Fruit fly (Drosophila melanogaster) whole organism: ENCODE measurements around the gene Trmt6.
A peak's percentile ranks its signal among the peaks of the same experiment; 100 is the strongest.

ENCODE experiments used
- CG8478 ChIP-seq: fragments of >200 bp; optimal IDR thresholded peaks from 2 replicates; lab custom pipeline; 2018; ENCODE audit warnings: inconsistent platforms
- Dll ChIP-seq: fragments of >200 bp; optimal IDR thresholded peaks from 2 replicates; lab custom pipeline; 2017
- EcR ChIP-seq, 2 experiments: fragments of >200 bp; optimal IDR thresholded peaks; 2 replicates each; lab custom pipeline; 2017; ENCODE audit warnings: missing biosample characterization in 2 of 2, missing genetic modification characterization in 2 of 2, missing genetic modification reagents in 2 of 2
- pan ChIP-seq: fragments of >200 bp; optimal IDR thresholded peaks from 2 replicates; lab custom pipeline; 2017
- psq ChIP-seq: fragments of >200 bp; optimal IDR thresholded peaks from 2 replicates; lab custom pipeline; 2017
- usp ChIP-seq: fragments of >200 bp; optimal IDR thresholded peaks from 2 replicates; lab custom pipeline; 2017; ENCODE audit warnings: missing biosample characterization, missing genetic modification characterization, mixed read lengths

The Trmt6 gene

dm6 chr2L:6561463-6562357, at the start of gene Trmt6, which contains the start of gene Ent2:
Trmt6 (minus strand) TSS chr2L:6562289.
Ent2 (plus strand) TSS chr2L:6562325.
- TF ChIP-seq CG8478 (no peak), Dll (lab: Kevin White, UChicago) (no peak), psq (lab: Kevin White, UChicago) (no peak), EcR (GFP tag; optimal IDR thresholded peaks at IDR 0.05; lab: Kevin White, UChicago) (no peak), usp (no peak), pan (no peak)

DNA sequence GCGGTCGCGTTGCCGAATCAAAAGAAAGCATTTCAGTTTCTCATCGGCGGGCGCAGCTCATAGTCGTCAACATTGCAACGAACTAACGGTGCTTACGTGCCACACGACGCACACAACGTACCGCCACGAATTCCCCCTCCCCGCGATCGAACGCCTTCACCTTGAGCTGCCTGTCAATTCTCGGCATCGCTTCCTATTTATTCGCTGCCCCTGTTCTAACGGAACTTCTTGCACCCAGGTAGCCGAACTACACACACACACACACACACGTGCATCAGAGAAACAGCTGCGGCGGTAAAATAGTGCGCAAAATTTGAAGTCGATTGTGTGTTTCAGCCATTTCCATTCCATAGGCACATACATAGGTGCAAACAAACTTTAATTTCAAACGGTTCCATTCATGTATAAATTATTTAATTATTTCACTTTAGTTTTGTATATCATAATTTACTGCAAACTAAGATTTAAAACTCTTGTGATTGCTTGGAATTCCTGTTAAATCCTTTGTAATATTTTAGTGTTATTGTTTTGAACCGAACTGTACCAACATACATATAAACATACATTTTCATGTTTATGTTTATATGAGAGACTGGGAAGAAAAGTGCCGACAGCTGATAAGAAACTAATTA, 49.4 kb upstream of the Trmt6 start:
- no peak for TF ChIP-seq CG8478
- TF ChIP-seq pan, result no peak
- no peak for TF ChIP-seq usp

DNA sequence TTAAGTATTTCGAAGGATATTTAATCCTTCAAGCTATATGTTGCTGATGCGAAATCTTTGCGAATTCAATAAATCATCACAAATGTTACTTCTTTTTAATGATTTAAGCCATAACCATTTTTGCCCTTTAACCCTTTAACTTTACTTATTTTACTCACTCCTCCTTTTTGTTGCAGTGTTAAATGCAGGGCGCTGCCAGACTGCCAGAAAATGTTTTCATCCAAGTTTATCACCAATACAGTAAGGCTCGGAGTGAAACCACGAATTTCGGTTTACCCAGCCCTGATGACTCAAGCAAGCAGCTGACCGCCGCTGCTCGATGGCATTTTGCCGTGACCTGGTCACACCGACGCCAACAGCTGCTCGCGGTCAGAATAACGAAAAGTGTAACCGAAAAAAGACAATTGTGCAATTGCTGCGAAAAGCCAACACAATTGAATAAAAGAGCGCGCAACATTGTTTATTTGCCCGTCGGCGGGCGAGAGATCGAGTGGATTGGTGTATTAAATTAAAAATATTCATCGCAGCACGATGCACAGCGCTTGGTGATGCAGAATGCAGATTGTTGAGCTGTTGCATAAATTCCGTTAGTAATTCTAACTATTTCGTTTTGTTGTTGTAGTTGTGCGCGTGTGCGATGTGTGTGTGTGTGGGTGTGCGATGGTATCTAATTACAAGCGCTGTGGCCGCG, 48.7 kb upstream of the Trmt6 start, which contains the start of gene CG11050:
Gene CG11050, plus strand, starts transcription at position 329 of the 691 bp plus-strand sequence.
- no peak for TF ChIP-seq pan
- peak; percentile 69 for TF ChIP-seq Dll (lab: Kevin White, UChicago)

- TF ChIP-seq usp, result no peak
- TF ChIP-seq Dll (lab: Kevin White, UChicago), result peak; percentile 86
Observed at dm6 chr2L:6601018-6601505, 39.0 kb upstream of the Trmt6 start, which contains the start of gene Dpp10. Dpp10 (minus strand) TSS chr2L:6601068.

- TF ChIP-seq CG8478 (no peak), psq (lab: Kevin White, UChicago) (no peak), usp (no peak), pan (no peak), EcR (GFP tag; optimal IDR thresholded peaks at IDR 0.05; lab: Kevin White, UChicago) (no peak), Dll (lab: Kevin White, UChicago) (no peak)
Observed at dm6 chr2L:6595027-6595426, 32.9 kb upstream of the Trmt6 start.

DNA sequence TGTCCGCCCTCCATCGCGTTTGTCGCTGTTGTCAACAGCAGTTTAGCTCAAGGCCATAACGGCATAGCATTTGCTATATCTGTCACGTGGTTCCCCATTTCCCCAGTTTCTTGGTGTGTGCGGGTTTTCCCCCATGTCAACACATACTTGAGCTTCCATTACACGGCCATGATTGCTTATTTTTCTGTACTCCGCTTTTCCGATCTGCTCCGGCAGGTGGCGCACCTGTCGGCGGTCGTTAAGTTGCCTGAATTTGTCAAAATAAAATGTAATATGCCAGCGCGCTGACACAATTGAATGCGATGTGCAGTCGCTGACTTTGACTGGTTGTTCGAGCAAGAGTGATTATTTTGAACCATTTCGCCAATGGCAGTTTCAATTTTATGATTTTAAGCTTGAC, 22.3 kb upstream of the Trmt6 start:
- TF ChIP-seq usp (no peak), EcR (GFP tag; optimal IDR thresholded peaks at IDR 0.05; lab: Kevin White, UChicago) (no peak), Dll (lab: Kevin White, UChicago) (no peak), pan (no peak), psq (lab: Kevin White, UChicago) (no peak), CG8478 (no peak)

dm6 chr2L:6579045-6579444, 17.0 kb upstream of the Trmt6 start:
- TF ChIP-seq pan (no peak), Dll (lab: Kevin White, UChicago) (no peak), EcR (GFP tag; optimal IDR thresholded peaks at IDR 0.05; lab: Kevin White, UChicago) (no peak), psq (lab: Kevin White, UChicago) (no peak), CG8478 (no peak), usp (no peak)

DNA sequence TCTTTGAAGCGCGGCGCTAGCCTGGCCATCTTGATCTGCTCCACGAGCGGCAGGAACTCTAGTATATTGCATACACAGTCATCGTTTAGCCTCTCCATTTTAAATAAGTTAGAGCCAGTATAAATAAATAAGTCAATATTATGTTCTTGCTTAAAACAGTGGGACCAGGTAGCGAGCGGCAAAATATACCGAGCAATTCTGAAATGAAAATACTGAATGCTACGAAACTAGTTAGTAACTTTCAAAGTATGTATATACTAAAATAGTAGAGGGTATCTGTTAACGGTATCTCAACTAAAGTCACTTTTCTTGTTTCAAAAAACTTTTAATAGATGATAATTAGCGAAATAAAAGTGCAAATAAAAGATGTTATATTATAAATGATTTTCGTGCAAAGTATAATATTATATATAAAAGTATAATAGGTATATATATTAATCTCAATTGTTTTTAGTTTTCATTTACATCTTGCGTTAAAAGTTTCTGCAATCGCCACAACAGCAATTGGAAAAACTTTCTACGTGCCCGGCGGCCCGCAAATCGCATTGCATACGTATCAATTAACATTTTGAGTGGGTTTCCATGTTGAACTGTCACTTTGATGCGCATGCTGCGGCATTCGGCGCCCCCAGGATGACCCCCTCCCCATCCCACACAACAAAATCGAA, 4.1 kb upstream of the Trmt6 start, which contains the start of gene CG13766:
Gene CG13766, minus strand, starts transcription at position 162 of the 668 bp plus-strand sequence.
- TF ChIP-seq CG8478 (no peak), usp (no peak), pan (no peak), EcR (GFP tag; optimal IDR thresholded peaks at IDR 0.05; lab: Kevin White, UChicago) (no peak), psq (lab: Kevin White, UChicago) (no peak)

- TF ChIP-seq pan, result peak; percentile 36
- TF ChIP-seq CG8478, result no peak
Observed at dm6 chr2L:6564955-6565354, 2.9 kb upstream of the Trmt6 start.

DNA sequence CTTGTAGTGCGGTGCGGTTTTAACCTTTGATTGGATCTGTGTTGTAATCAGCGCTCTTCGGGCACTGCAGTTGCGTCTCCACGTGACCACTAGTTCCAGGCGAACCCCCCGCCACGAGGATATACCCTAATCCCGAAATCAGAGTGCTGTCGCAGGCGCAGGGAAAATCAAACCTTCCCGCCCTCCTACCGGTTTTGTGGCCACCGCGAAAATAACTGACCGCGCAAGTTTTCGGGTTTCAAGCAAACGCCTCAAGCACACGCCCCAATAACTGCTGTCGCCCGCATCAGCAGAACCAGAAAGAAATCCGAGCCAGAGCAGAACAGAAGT, 234 bp upstream of the Trmt6 start:
- TF ChIP-seq EcR (GFP tag; optimal IDR thresholded peaks at IDR 0.05; lab: Kevin White, UChicago), result no peak

- TF ChIP-seq CG8478 (no peak), usp (no peak), psq (lab: Kevin White, UChicago) (no peak), EcR (GFP tag; optimal IDR thresholded peaks at IDR 0.05; lab: Kevin White, UChicago) (no peak), pan (no peak)
Observed at dm6 chr2L:6559131-6559530, 3.0 kb downstream of the Trmt6 start, which contains the start of gene COX5BL. COX5BL (plus strand) TSS chr2L:6559431.

DNA sequence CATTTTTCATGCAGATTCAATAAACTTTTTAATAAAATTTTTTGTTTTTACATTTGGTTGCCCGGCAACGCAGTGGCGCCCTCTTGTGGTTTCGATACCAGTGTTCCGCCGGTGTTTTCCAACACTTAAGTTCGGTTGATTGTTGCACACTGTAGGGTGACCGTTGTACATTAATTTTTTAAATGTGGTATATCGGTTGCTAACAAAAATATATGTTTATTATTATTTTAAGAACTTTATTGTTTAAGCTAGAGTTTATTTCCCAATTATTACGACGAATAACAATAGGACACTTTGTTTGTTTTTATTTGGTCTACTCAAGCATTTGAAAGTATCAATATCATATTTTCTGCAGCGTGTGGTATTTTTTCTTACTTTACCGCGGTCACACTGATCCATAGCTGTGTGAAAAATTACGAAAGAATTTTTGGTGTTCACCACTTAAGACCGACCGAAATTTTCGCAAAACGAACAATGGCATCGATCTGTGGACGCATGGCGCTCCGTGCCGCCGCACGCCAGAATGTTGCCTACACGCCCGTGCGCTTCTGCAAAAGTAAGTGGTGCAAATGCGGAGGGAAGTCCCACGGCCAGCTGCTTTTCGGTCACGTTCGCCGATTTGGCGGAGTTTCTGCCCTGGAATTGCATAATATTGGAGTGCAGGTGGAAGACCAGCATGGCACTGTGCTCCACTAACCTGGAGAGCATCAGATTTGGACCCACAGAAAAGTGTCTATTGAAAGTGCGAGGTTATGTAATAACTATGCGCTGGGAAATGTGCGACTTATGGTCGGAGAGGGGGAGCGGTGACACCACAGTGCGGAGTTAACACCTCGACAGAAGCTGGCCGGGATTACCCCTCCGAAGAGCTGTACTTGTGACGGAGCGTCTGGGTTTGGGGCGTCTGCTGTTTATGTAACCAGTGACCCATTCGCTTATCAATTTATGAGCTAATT, 4.4 kb downstream of the Trmt6 start, which contains the start of the genes IFT52 and COX5B:
Gene IFT52, minus strand, starts transcription at position 74 of the 956 bp plus-strand sequence.
Gene COX5B, plus strand, starts transcription at position 372 of the 956 bp plus-strand sequence.
- TF ChIP-seq psq (lab: Kevin White, UChicago) (no peak), Dll (lab: Kevin White, UChicago) (no peak), EcR (GFP tag; optimal IDR thresholded peaks at IDR 0.05; lab: Kevin White, UChicago) (no peak)
